In genomic region chrX:1480426-1480825, dm6 we compare ENCODE assay signal across 4 fruit fly cellular contexts.
A peak's percentile ranks its signal among the peaks of the same experiment; 100 is the strongest.
TF ChIP-seq lines count a peak whose summit lies in the region.

No protein-coding gene starts in this region.

- no peak for TF ChIP-seq CTCF in whole organism, embryonic (GFP tag; optimal IDR thresholded peaks at IDR 0.05; lab: Kevin White, UChicago)

TF ChIP-seq in whole organism, adult, 20 proteins besides CTCF, POLR2A, EP300 and RAD21:
- TF ChIP-seq cic (GFP tag; optimal IDR thresholded peaks at IDR 0.05; lab: Kevin White, UChicago): peak; percentile 51
- TF ChIP-seq CG12768 (GFP tag; optimal IDR thresholded peaks at IDR 0.05; lab: Kevin White, UChicago): peak; percentile 10
- TF ChIP-seq pad (GFP tag; optimal IDR thresholded peaks at IDR 0.05; lab: Kevin White, UChicago): no peak
- TF ChIP-seq CG5204 (GFP tag; optimal IDR thresholded peaks at IDR 0.05; lab: Kevin White, UChicago): no peak
- TF ChIP-seq CG14711 (tag; optimal IDR thresholded peaks at IDR 0.05; lab: Kevin White, UChicago): no peak
- TF ChIP-seq cnc (optimal IDR thresholded peaks at IDR 0.05; lab: Kevin White, UChicago): peak in 1 of 2 experiments; percentile 30
- no peak for TF ChIP-seq Hr96 (GFP tag; optimal IDR thresholded peaks at IDR 0.05; lab: Kevin White, UChicago)
- no peak for TF ChIP-seq tj (GFP tag; optimal IDR thresholded peaks at IDR 0.05; lab: Kevin White, UChicago)
- TF ChIP-seq kay (GFP tag; lab: Kevin White, UChicago; ENCODE audit: borderline replicate concordance): no peak
- TF ChIP-seq ovo (GFP tag; optimal IDR thresholded peaks at IDR 0.05; lab: Kevin White, UChicago): no peak
- TF ChIP-seq Clk (GFP tag; optimal IDR thresholded peaks at IDR 0.05; lab: Kevin White, UChicago): no peak
- no peak for TF ChIP-seq CG7045 (GFP tag; optimal IDR thresholded peaks at IDR 0.05; lab: Kevin White, UChicago)
- no peak for TF ChIP-seq bab1 (GFP tag; optimal IDR thresholded peaks at IDR 0.05; lab: Kevin White, UChicago)
- peak; percentile 12 for TF ChIP-seq Mnt (GFP tag; optimal IDR thresholded peaks at IDR 0.05; lab: Kevin White, UChicago)

TF ChIP-seq in whole organism, embryonic, 481 proteins besides CTCF, POLR2A, EP300 and RAD21:
- TF ChIP-seq CG16779 (GFP tag; IDR thresholded peaks at IDR 0.05; lab: Robert Waterston, UW) (no peak), CG15479 (GFP tag; optimal IDR thresholded peaks at IDR 0.05; lab: Kevin White, UChicago) (peak; percentile 87), nom (GFP tag; optimal IDR thresholded peaks at IDR 0.05; lab: Kevin White, UChicago) (peak; percentile 4), sug (tag; optimal IDR thresholded peaks at IDR 0.05; lab: Kevin White, UChicago) (peak; percentile 20), CG34376 (GFP tag; optimal IDR thresholded peaks at IDR 0.05; lab: Kevin White, UChicago) (peak; percentile 45), Hmx (GFP tag; optimal IDR thresholded peaks at IDR 0.05; lab: Kevin White, UChicago) (no peak), bcd (GFP tag; optimal IDR thresholded peaks at IDR 0.05; lab: Kevin White, UChicago) (no peak), CG10543 (GFP tag; optimal IDR thresholded peaks at IDR 0.05; lab: Kevin White, UChicago) (peak; percentile 23), CG18764 (GFP tag; optimal IDR thresholded peaks at IDR 0.05; lab: Kevin White, UChicago) (no peak), CG12071 (GFP tag; optimal IDR thresholded peaks at IDR 0.05; lab: Kevin White, UChicago) (no peak)

TF ChIP-seq in whole organism, prepupa, 60 proteins besides CTCF, POLR2A, EP300 and RAD21:
- TF ChIP-seq svp (GFP tag; lab: Kevin White, UChicago) (peak; percentile 57), Eip75B (GFP tag; optimal IDR thresholded peaks at IDR 0.05; lab: Kevin White, UChicago) (no peak)

TF ChIP-seq in whole organism, wandering third instar larva, 38 proteins besides CTCF, POLR2A, EP300 and RAD21:
- TF ChIP-seq sv (GFP tag; optimal IDR thresholded peaks at IDR 0.05; lab: Kevin White, UChicago): no peak
- no peak for TF ChIP-seq N (GFP tag; optimal IDR thresholded peaks at IDR 0.05; lab: Kevin White, UChicago)
- no peak for TF ChIP-seq Myc (optimal IDR thresholded peaks at IDR 0.05; lab: Kevin White, UChicago)
- no peak for TF ChIP-seq Abd-B (GFP tag; optimal IDR thresholded peaks at IDR 0.05; lab: Kevin White, UChicago)
- no peak for TF ChIP-seq usp (GFP tag; optimal IDR thresholded peaks at IDR 0.05; lab: Kevin White, UChicago)
- no peak for TF ChIP-seq Rel (GFP tag; optimal IDR thresholded peaks at IDR 0.05; lab: Kevin White, UChicago)
- peak; percentile 33 for TF ChIP-seq Rel (tag; optimal IDR thresholded peaks at IDR 0.05; lab: Kevin White, UChicago)
